Worm (Caenorhabditis elegans) whole organism, L4 larva: ENCODE data around the gene Y71H2AM.20.

Experiments
- F10B5.3 ChIP-seq: sonication (generic microtip); optimal IDR thresholded peaks from 2 replicates; lab custom pipeline; 2016; ENCODE audit warnings: mild to moderate bottlenecking, missing genetic modification characterization, missing compliant biosample characterization
- F44E2.7 ChIP-seq: fragments of 200-800 bp; sonication (Bioruptor generic); IDR thresholded peaks from 2 replicates; pipeline ENCODE4 v2.1.2; 2022; ENCODE audit warnings: missing genetic modification characterization, missing compliant biosample characterization
- T26A8.4 ChIP-seq: fragments of 200-800 bp; sonication (Bioruptor generic); IDR thresholded peaks from 2 replicates; pipeline ENCODE4 v1.3.6; 2022; ENCODE audit warnings: missing genetic modification characterization, missing compliant biosample characterization
- Y105C5A.15 ChIP-seq: fragments of 200-800 bp; sonication (Bioruptor generic); IDR thresholded peaks from 2 replicates; pipeline ENCODE4 v1.3.6; 2022; ENCODE audit warnings: missing genetic modification characterization, missing compliant biosample characterization
- Y5F2A.4 ChIP-seq: fragments of 200-800 bp; sonication (Bioruptor generic); optimal IDR thresholded peaks from 2 replicates; lab custom pipeline; 2018; ENCODE audit warnings: mild to moderate bottlenecking, missing genetic modification characterization, missing compliant biosample characterization
- Y75B8A.6 ChIP-seq: fragments of 200-800 bp; sonication (Bioruptor generic); IDR thresholded peaks from 2 replicates; pipeline ENCODE4 v1.3.6; 2022; ENCODE audit warnings: missing genetic modification reagents, missing genetic modification characterization, missing compliant biosample characterization
- ZK337.2 ChIP-seq: fragments of 200-800 bp; sonication (Bioruptor generic); IDR thresholded peaks from 2 replicates; pipeline ENCODE4 v1.3.6; 2022; ENCODE audit warnings: missing genetic modification reagents, missing genetic modification characterization, missing compliant biosample characterization
- ZK546.5 ChIP-seq, 2 experiments: sonication (generic microtip); optimal IDR thresholded peaks; 2 replicates each; lab custom pipeline; 2017; ENCODE audit warnings: missing biosample characterization in 2 of 2, missing genetic modification characterization in 2 of 2
- attf-4 ChIP-seq: sonication (generic microtip); optimal IDR thresholded peaks from 3 replicates; lab custom pipeline; 2017; ENCODE audit warnings: missing biosample characterization, missing genetic modification characterization
- ceh-20 ChIP-seq: fragments of 200-800 bp; sonication (Bioruptor generic); IDR thresholded peaks from 2 replicates; pipeline ENCODE4 v1.3.6; 2022; ENCODE audit warnings: missing genetic modification reagents, missing genetic modification characterization, missing compliant biosample characterization
- ceh-62 ChIP-seq: sonication (generic microtip); optimal IDR thresholded peaks from 2 replicates; lab custom pipeline; 2017; ENCODE audit warnings: missing biosample characterization, missing genetic modification characterization
- ces-1 ChIP-seq: fragments of 150-350 bp; sonication (generic microtip); optimal IDR thresholded peaks from 4 replicates; lab custom pipeline; 2014; ENCODE audit warnings: missing biosample characterization, missing genetic modification reagents, missing genetic modification characterization
- ctbp-1 ChIP-seq: fragments of 200-800 bp; sonication (Bioruptor generic); IDR thresholded peaks from 2 replicates; pipeline ENCODE4 v1.3.6; 2022; ENCODE audit warnings: missing genetic modification reagents, missing genetic modification characterization, missing compliant biosample characterization
- daf-16 ChIP-seq, 3 experiments: sonication (generic microtip); optimal IDR thresholded peaks; 2 replicates each; lab custom pipeline; 2016 to 2017; ENCODE audit warnings: missing genetic modification characterization in 3 of 3, missing genetic modification reagents in 3 of 3, mild to moderate bottlenecking in 2 of 3, missing compliant biosample characterization in 2 of 3, missing biosample characterization in 1 of 3, moderate library complexity in 1 of 3
- daf-19 ChIP-seq: fragments of 200-800 bp; sonication (Bioruptor generic); conservative IDR thresholded peaks from 2 replicates; pipeline ENCODE4 v1.3.6; 2022; ENCODE audit warnings: missing genetic modification characterization, missing compliant biosample characterization
- daf-8 ChIP-seq: fragments of 200-800 bp; sonication (Bioruptor generic); IDR thresholded peaks from 2 replicates; pipeline ENCODE4 v1.3.6; 2022; ENCODE audit warnings: missing genetic modification characterization, missing compliant biosample characterization
- dpl-1 ChIP-seq: fragments of 150-350 bp; optimal IDR thresholded peaks from 2 replicates; lab custom pipeline; 2014; ENCODE audit warnings: missing biosample characterization, missing genetic modification reagents, missing genetic modification characterization
- egl-27 ChIP-seq: sonication (generic microtip); optimal IDR thresholded peaks from 3 replicates; lab custom pipeline; 2017; ENCODE audit warnings: missing biosample characterization, missing genetic modification reagents, missing genetic modification characterization
- fos-1 ChIP-seq: fragments of 150-350 bp; optimal IDR thresholded peaks from 2 replicates; lab custom pipeline; 2014; ENCODE audit warnings: missing biosample characterization, missing genetic modification characterization
- hlh-11 ChIP-seq: fragments of 200-800 bp; sonication (Bioruptor generic); optimal IDR thresholded peaks from 2 replicates; lab custom pipeline; 2018; ENCODE audit warnings: mild to moderate bottlenecking, missing genetic modification characterization, missing compliant biosample characterization
- lim-7 ChIP-seq: fragments of 200-800 bp; sonication (Bioruptor generic); IDR thresholded peaks from 2 replicates; pipeline ENCODE4 v1.3.6; 2022; ENCODE audit warnings: missing genetic modification characterization, missing compliant biosample characterization
- lin-1 ChIP-seq: fragments of 200-800 bp; sonication (Bioruptor generic); IDR thresholded peaks from 2 replicates; pipeline ENCODE4 v1.3.6; 2022; ENCODE audit warnings: missing genetic modification reagents, missing genetic modification characterization, missing compliant biosample characterization
- lin-39 ChIP-seq: fragments of 150-350 bp; optimal IDR thresholded peaks from 2 replicates; lab custom pipeline; 2014; ENCODE audit warnings: missing biosample characterization, missing genetic modification reagents, missing genetic modification characterization
- lir-3 ChIP-seq: sonication (generic microtip); optimal IDR thresholded peaks from 2 replicates; lab custom pipeline; 2016; ENCODE audit warnings: mild to moderate bottlenecking, missing genetic modification characterization, missing compliant biosample characterization
- lsy-2 ChIP-seq, 2 experiments: fragments of 150-350 bp in 1 of 2; sonication (generic microtip) in 1 of 2; optimal IDR thresholded peaks; 2 replicates each; lab custom pipeline; 2014 to 2017; ENCODE audit warnings: missing biosample characterization in 2 of 2, missing genetic modification characterization in 2 of 2
- mdt-29 ChIP-seq: fragments of 200-800 bp; sonication (Bioruptor generic); IDR thresholded peaks from 2 replicates; pipeline ENCODE4 v1.3.6; 2022; ENCODE audit warnings: missing genetic modification reagents, missing genetic modification characterization, missing compliant biosample characterization
- mep-1 ChIP-seq: fragments of 150-350 bp; sonication (generic microtip); optimal IDR thresholded peaks from 3 replicates; lab custom pipeline; 2014; ENCODE audit warnings: missing biosample characterization, missing genetic modification characterization
- mxl-2 ChIP-seq: fragments of 200-800 bp; sonication (Bioruptor generic); conservative IDR thresholded peaks from 2 replicates; pipeline ENCODE4 v1.3.6; 2022; ENCODE audit warnings: missing genetic modification reagents, missing genetic modification characterization, missing compliant biosample characterization
- mxl-3 ChIP-seq: fragments of 200-800 bp; sonication (Bioruptor generic); optimal IDR thresholded peaks from 2 replicates; lab custom pipeline; 2018; ENCODE audit warnings: mild to moderate bottlenecking, missing genetic modification characterization, missing compliant biosample characterization
- nhr-10 ChIP-seq: fragments of 150-350 bp; optimal IDR thresholded peaks from 2 replicates; lab custom pipeline; 2014; ENCODE audit warnings: missing biosample characterization, missing genetic modification characterization
- nhr-102 ChIP-seq: sonication (generic microtip); optimal IDR thresholded peaks from 2 replicates; lab custom pipeline; 2016; ENCODE audit warnings: mild to moderate bottlenecking, missing genetic modification characterization, moderate library complexity, missing compliant biosample characterization
- nhr-237 ChIP-seq: sonication (generic microtip); optimal IDR thresholded peaks from 2 replicates; lab custom pipeline; 2017; ENCODE audit warnings: missing biosample characterization, missing genetic modification characterization
- nhr-28 ChIP-seq: fragments of 150-350 bp; optimal IDR thresholded peaks from 2 replicates; lab custom pipeline; 2014; ENCODE audit warnings: missing biosample characterization, missing genetic modification characterization
- nhr-41 ChIP-seq: fragments of 200-800 bp; sonication (Bioruptor generic); IDR thresholded peaks from 2 replicates; pipeline ENCODE4 v1.3.6; 2022; ENCODE audit warnings: missing genetic modification reagents, missing genetic modification characterization, missing compliant biosample characterization
- nhr-42 ChIP-seq: fragments of 200-800 bp; sonication (Bioruptor generic); IDR thresholded peaks from 2 replicates; pipeline ENCODE4 v1.3.6; 2022; ENCODE audit warnings: missing genetic modification characterization, missing compliant biosample characterization
- nhr-6 ChIP-seq: fragments of 150-350 bp; optimal IDR thresholded peaks from 2 replicates; lab custom pipeline; 2014; ENCODE audit warnings: missing biosample characterization, missing genetic modification characterization
- nhr-76 ChIP-seq: fragments of 150-350 bp; optimal IDR thresholded peaks from 2 replicates; lab custom pipeline; 2014; ENCODE audit warnings: missing biosample characterization, missing genetic modification characterization
- nhr-77 ChIP-seq: fragments of 150-350 bp; optimal IDR thresholded peaks from 2 replicates; lab custom pipeline; 2014; ENCODE audit warnings: missing biosample characterization, missing genetic modification characterization
- pha-4 ChIP-seq, 2 experiments: fragments of 150-350 bp in 1 of 2; fragments of 200-800 bp in 1 of 2; sonication (Bioruptor generic) in 1 of 2; IDR thresholded peaks in 1 of 2; optimal IDR thresholded peaks in 1 of 2; 2 replicates each; pipeline versions ENCODE4 v1.3.6 to Lab custom; 2014 to 2022; ENCODE audit warnings: missing genetic modification characterization in 2 of 2, missing genetic modification reagents in 2 of 2, missing biosample characterization in 1 of 2, missing compliant biosample characterization in 1 of 2
- php-3 ChIP-seq: fragments of 200-800 bp; sonication (Bioruptor generic); IDR thresholded peaks from 2 replicates; pipeline ENCODE4 v1.3.6; 2022; ENCODE audit warnings: missing genetic modification reagents, missing genetic modification characterization, missing compliant biosample characterization
- rbr-2 ChIP-seq: sonication (generic microtip); optimal IDR thresholded peaks from 2 replicates; lab custom pipeline; 2016; ENCODE audit warnings: missing genotype, missing genetic modification characterization, missing compliant biosample characterization
- saeg-2 ChIP-seq: fragments of 200-800 bp; sonication (Bioruptor generic); IDR thresholded peaks from 2 replicates; pipeline ENCODE4 v1.3.6; 2022; ENCODE audit warnings: missing genetic modification reagents, missing genetic modification characterization, missing compliant biosample characterization
- skn-1 ChIP-seq: fragments of 150-350 bp; optimal IDR thresholded peaks from 2 replicates; lab custom pipeline; 2014; ENCODE audit warnings: missing biosample characterization, missing genetic modification characterization
- snpc-1.2 ChIP-seq: fragments of 200-800 bp; sonication (Bioruptor generic); IDR thresholded peaks from 2 replicates; pipeline ENCODE4 v1.3.6; 2022; ENCODE audit warnings: missing genetic modification reagents, missing genetic modification characterization, missing compliant biosample characterization
- spr-1 ChIP-seq: sonication (generic microtip); optimal IDR thresholded peaks from 2 replicates; lab custom pipeline; 2016; ENCODE audit warnings: mild to moderate bottlenecking, missing genetic modification characterization, missing compliant biosample characterization
- spr-3 ChIP-seq: fragments of 200-800 bp; sonication (Bioruptor generic); optimal IDR thresholded peaks from 2 replicates; lab custom pipeline; 2018; ENCODE audit warnings: mild to moderate bottlenecking, missing genetic modification characterization, missing compliant biosample characterization
- unc-130 ChIP-seq: sonication (generic microtip); optimal IDR thresholded peaks from 2 replicates; lab custom pipeline; 2016; ENCODE audit warnings: missing genetic modification reagents, missing genetic modification characterization, missing compliant biosample characterization
- zag-1 ChIP-seq: fragments of 150-350 bp; optimal IDR thresholded peaks from 2 replicates; lab custom pipeline; 2014; ENCODE audit warnings: missing biosample characterization, missing genetic modification characterization
- zfp-2 ChIP-seq: sonication (generic microtip); optimal IDR thresholded peaks from 2 replicates; lab custom pipeline; 2016; ENCODE audit warnings: mild to moderate bottlenecking, missing genetic modification characterization, missing compliant biosample characterization
- zip-11 ChIP-seq: fragments of 200-800 bp; sonication (Bioruptor generic); IDR thresholded peaks from 2 replicates; pipeline ENCODE4 v1.3.6; 2022; ENCODE audit warnings: missing genetic modification characterization, missing compliant biosample characterization
- ztf-7 ChIP-seq: fragments of 150-350 bp; optimal IDR thresholded peaks from 2 replicates; lab custom pipeline; 2014; ENCODE audit warnings: missing biosample characterization, missing genetic modification characterization

Gene Y71H2AM.20

DNA sequence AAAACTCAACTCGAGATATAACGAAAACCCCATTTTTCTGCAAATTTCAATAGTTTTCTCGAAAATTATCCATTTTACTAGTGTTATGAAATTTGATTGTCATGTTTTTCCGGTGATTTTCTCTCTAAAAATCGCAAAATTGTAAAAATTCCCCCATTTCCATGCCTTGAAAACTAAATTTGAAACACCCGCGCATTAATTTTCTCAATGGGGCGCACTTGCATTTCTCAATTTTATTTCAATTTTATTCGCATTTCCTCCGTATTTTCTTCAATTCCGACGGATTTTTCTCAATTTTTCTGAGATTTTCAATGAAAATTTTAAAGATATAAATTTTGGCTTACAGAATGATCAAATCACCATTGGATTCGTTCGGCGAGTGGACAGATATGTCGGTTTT, 19.3 kb upstream of the Y71H2AM.20 start, which contains the start of gene Y71H2AM.3 (continued):
- TF ChIP-seq unc-130: no peak
- no peak for TF ChIP-seq daf-8 (GFP tag; lab: Robert Waterston, UW)
- TF ChIP-seq daf-16 (GFP tag; optimal IDR thresholded peaks at IDR 0.05; lab: Kevin White, UChicago): no peak
- no peak for TF ChIP-seq daf-16 (tag; optimal IDR thresholded peaks at IDR 0.05; lab: Kevin White, UChicago)
- TF ChIP-seq mdt-29 (GFP tag; lab: Robert Waterston, UW): no peak
- no peak for TF ChIP-seq ceh-20 (GFP tag; lab: Robert Waterston, UW)
- no peak for TF ChIP-seq ces-1 (GFP tag; lab: Kevin White, UChicago)
- TF ChIP-seq dpl-1: peak; percentile 89
- no peak for TF ChIP-seq T26A8.4
- TF ChIP-seq F10B5.3 (tag; lab: Kevin White, UChicago): no peak
- TF ChIP-seq nhr-41: no peak
- no peak for TF ChIP-seq spr-1 (tag; lab: Kevin White, UChicago)
- no peak for TF ChIP-seq nhr-76
- TF ChIP-seq php-3: no peak
- TF ChIP-seq zag-1: no peak
- peak in 1 of 2 experiments; percentile 71 for TF ChIP-seq lsy-2 (tag; optimal IDR thresholded peaks at IDR 0.05; lab: Kevin White, UChicago)
- TF ChIP-seq attf-4 (tag; lab: Kevin White, UChicago): no peak
- no peak for TF ChIP-seq Y5F2A.4 (GFP tag; lab: Kevin White, UChicago)
- TF ChIP-seq ceh-62 (tag; lab: Kevin White, UChicago): no peak
- no peak for TF ChIP-seq Y75B8A.6 (GFP tag; lab: Robert Waterston, UW)
- no peak for TF ChIP-seq ctbp-1 (GFP tag; lab: Robert Waterston, UW)
- TF ChIP-seq mxl-2: no peak
- peak; percentile 14 for TF ChIP-seq rbr-2 (tag; lab: Kevin White, UChicago)
- TF ChIP-seq daf-19 (GFP tag; lab: Robert Waterston, UW): no peak
- no peak for TF ChIP-seq nhr-77 (tag; lab: Kevin White, UChicago)
- peak; percentile 8 for TF ChIP-seq nhr-6 (tag; lab: Kevin White, UChicago)
- no peak for TF ChIP-seq zfp-2
- TF ChIP-seq zip-11: no peak
- TF ChIP-seq skn-1: no peak
- no peak for TF ChIP-seq nhr-102 (tag; lab: Kevin White, UChicago)
- no peak for TF ChIP-seq pha-4 (GFP tag; IDR thresholded peaks at IDR 0.05; lab: Robert Waterston, UW)
- TF ChIP-seq pha-4 (tag; optimal IDR thresholded peaks at IDR 0.05; lab: Kevin White, UChicago): no peak

ce11 chrIII:2804461-2804860, 18.7 kb upstream of the Y71H2AM.20 start:
- TF ChIP-seq nhr-76 (no peak), F44E2.7 (GFP tag; lab: Robert Waterston, UW) (no peak), nhr-42 (GFP tag; lab: Robert Waterston, UW) (no peak), ZK546.5 (tag; optimal IDR thresholded peaks at IDR 0.05; lab: Kevin White, UChicago) (no peak), F10B5.3 (tag; lab: Kevin White, UChicago) (no peak), egl-27 (tag; lab: Kevin White, UChicago) (no peak), snpc-1.2 (no peak), lim-7 (GFP tag; lab: Robert Waterston, UW) (no peak), mep-1 (tag; lab: Kevin White, UChicago) (peak; percentile 69), spr-3 (GFP tag; lab: Kevin White, UChicago) (no peak), lsy-2 (tag; optimal IDR thresholded peaks at IDR 0.05; lab: Kevin White, UChicago) (peak in 1 of 2 experiments; percentile 78), ztf-7 (no peak), Y105C5A.15 (GFP tag; lab: Robert Waterston, UW) (no peak), T26A8.4 (no peak), nhr-28 (tag; lab: Kevin White, UChicago) (peak; percentile 80), lir-3 (tag; lab: Kevin White, UChicago) (no peak), mxl-3 (GFP tag; lab: Kevin White, UChicago) (no peak), lin-1 (no peak), nhr-10 (tag; lab: Kevin White, UChicago) (no peak), daf-16 (GFP tag; optimal IDR thresholded peaks at IDR 0.05; lab: Kevin White, UChicago) (no peak), daf-16 (tag; optimal IDR thresholded peaks at IDR 0.05; lab: Kevin White, UChicago) (peak; percentile 4), saeg-2 (no peak), hlh-11 (tag; lab: Kevin White, UChicago) (peak; percentile 61), zag-1 (no peak), spr-1 (tag; lab: Kevin White, UChicago) (no peak), ZK337.2 (GFP tag; lab: Robert Waterston, UW) (no peak), lin-39 (tag; lab: Kevin White, UChicago) (no peak), nhr-237 (no peak), fos-1 (tag; lab: Kevin White, UChicago) (no peak), nhr-41 (no peak)
